Worm (Caenorhabditis elegans): Measurements from ENCODE around the gene Y75B8A.18.
A peak's percentile ranks its signal among the peaks of the same experiment; 100 is the strongest.

Y75B8A.18 gene

DNA sequence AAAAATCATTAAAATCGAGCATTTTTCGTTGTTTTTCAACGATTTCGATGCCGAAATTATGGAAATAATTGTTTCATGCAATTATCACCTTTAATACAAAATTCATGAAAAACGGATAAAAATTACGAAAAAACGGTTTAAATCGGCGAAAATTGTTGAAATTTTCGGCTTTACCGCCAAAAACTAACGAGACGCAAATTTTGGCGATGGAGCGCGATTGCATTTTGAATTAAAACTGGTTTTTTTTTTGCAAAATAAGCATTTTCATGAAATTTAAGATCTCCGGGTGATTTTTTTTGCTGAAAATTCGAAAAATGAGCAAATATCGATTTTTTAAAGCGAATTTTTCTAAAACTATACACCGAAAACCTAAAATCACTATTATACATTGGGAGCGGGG is 25.1 kb upstream of the Y75B8A.18 start:
- TF ChIP-seq ceh-36 (tag; optimal IDR thresholded peaks at IDR 0.05), result no peak
- no peak for TF ChIP-seq ets-7 (tag; optimal IDR thresholded peaks at IDR 0.05)
- no peak for TF ChIP-seq hmbx-1 (tag; optimal IDR thresholded peaks at IDR 0.05)
- no peak for TF ChIP-seq B0310.2 (tag; optimal IDR thresholded peaks at IDR 0.05)
- no peak for TF ChIP-seq scrt-1 (GFP tag; IDR thresholded peaks at IDR 0.05)
- TF ChIP-seq pes-1 (GFP tag; IDR thresholded peaks at IDR 0.05), result no peak
- no peak for TF ChIP-seq F13C5.2 (tag; optimal IDR thresholded peaks at IDR 0.05)
- no peak for TF ChIP-seq hnd-1 (tag; optimal IDR thresholded peaks at IDR 0.05)
- TF ChIP-seq ama-1 (optimal IDR thresholded peaks at IDR 0.05), result no peak
- TF ChIP-seq tbx-37 (GFP tag; conservative IDR thresholded peaks at IDR 0.05), result no peak
- no peak for TF ChIP-seq tbx-11 (GFP tag; IDR thresholded peaks at IDR 0.05)
- TF ChIP-seq aly-1 (tag; optimal IDR thresholded peaks at IDR 0.05), result no peak
- TF ChIP-seq tra-4 (tag; optimal IDR thresholded peaks at IDR 0.05), result no peak
- no peak for TF ChIP-seq hmg-4 (GFP tag; optimal IDR thresholded peaks at IDR 0.05)
- no peak for TF ChIP-seq flt-1 (GFP tag; IDR thresholded peaks at IDR 0.05)

DNA sequence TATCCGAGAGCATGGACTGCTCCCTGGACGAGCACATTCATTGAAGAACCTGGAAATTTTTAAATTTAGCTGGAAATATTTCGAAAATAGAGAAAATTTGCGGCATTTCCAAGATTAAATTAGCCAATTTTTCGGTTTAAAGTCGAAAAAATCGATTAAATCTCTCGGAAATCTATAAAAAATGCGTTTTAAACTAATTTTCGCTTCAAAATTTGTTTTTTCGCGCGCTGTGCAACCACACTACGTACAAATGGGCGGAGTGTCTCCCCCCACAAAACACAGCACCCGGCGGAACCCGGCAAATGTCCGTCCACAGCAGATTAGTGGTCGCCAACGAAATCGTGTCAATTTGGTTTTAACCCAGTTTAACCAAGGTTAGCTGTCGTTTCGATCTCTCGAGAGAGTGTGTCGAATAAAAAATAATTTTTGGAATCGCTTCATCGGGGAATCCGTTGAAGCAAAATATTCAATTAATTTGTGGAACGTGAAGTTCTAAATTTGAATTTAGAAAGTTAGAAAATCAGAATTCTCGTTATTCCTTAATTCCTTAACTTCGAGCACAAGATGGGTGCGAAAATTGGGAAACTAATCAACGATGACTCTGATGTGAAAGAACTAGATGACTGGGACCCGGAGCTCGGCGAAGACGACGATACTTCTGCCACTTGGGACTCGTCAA is 24.2 kb upstream of the Y75B8A.18 start, which contains the start of the genes tim-1 and Y75B8A.23:
TSS of gene tim-1 (minus strand) at position 51 of the 679 bp plus-strand sequence.
TSS of gene Y75B8A.23 (plus strand) at position 547 of the 679 bp plus-strand sequence.
- TF ChIP-seq scrt-1 (GFP tag; IDR thresholded peaks at IDR 0.05), result no peak
- no peak for TF ChIP-seq ets-7 (tag; optimal IDR thresholded peaks at IDR 0.05)
- TF ChIP-seq tra-4 (tag; optimal IDR thresholded peaks at IDR 0.05), result peak; percentile 38
- peak; percentile 25 for TF ChIP-seq hmg-4 (GFP tag; optimal IDR thresholded peaks at IDR 0.05)
- TF ChIP-seq sea-1 (GFP tag; conservative IDR thresholded peaks at IDR 0.05), result peak; percentile 59
- TF ChIP-seq hnd-1 (tag; optimal IDR thresholded peaks at IDR 0.05), result no peak
- peak; percentile 58 for TF ChIP-seq B0310.2 (tag; optimal IDR thresholded peaks at IDR 0.05)
- peak; percentile 69 for TF ChIP-seq flt-1 (GFP tag; IDR thresholded peaks at IDR 0.05)
- TF ChIP-seq hmbx-1 (tag; optimal IDR thresholded peaks at IDR 0.05), result no peak
- peak; percentile 86 for TF ChIP-seq F13C5.2 (tag; optimal IDR thresholded peaks at IDR 0.05)
- peak; percentile 74 for TF ChIP-seq ceh-36 (tag; optimal IDR thresholded peaks at IDR 0.05)
- peak; percentile 97 for TF ChIP-seq ama-1 (optimal IDR thresholded peaks at IDR 0.05)
- TF ChIP-seq aly-1 (tag; optimal IDR thresholded peaks at IDR 0.05), result peak; percentile 48
- TF ChIP-seq pes-1 (GFP tag; IDR thresholded peaks at IDR 0.05), result peak; percentile 61
- peak; percentile 15 for TF ChIP-seq ceh-13 (GFP tag; optimal IDR thresholded peaks at IDR 0.05)

DNA sequence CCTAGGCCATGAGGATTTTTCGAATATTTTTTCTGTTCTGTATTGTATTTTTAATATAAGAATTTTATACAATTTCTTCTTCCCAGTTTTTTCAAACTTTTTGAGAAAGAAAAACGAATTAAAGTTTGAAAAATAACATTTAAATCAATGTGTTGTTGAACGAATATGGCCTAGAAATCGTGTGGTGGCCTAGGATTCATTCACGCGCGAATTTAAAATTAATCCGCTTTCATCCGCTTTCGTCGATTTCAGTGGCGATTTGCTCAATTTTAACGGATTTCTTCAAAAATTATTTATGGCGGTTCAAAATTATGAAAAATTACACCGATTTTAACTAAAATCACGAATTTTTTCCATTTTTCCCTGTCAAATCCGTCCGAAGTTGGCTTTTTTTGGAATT is 21.3 kb upstream of the Y75B8A.18 start:
- TF ChIP-seq B0310.2 (tag; optimal IDR thresholded peaks at IDR 0.05) (no peak), ceh-36 (tag; optimal IDR thresholded peaks at IDR 0.05) (no peak), ets-7 (tag; optimal IDR thresholded peaks at IDR 0.05) (no peak), pes-1 (GFP tag; IDR thresholded peaks at IDR 0.05) (no peak), flt-1 (GFP tag; IDR thresholded peaks at IDR 0.05) (no peak), hnd-1 (tag; optimal IDR thresholded peaks at IDR 0.05) (no peak), hmg-4 (GFP tag; optimal IDR thresholded peaks at IDR 0.05) (no peak), ceh-13 (GFP tag; optimal IDR thresholded peaks at IDR 0.05) (no peak), scrt-1 (GFP tag; IDR thresholded peaks at IDR 0.05) (no peak), tra-4 (tag; optimal IDR thresholded peaks at IDR 0.05) (no peak), tbx-37 (GFP tag; conservative IDR thresholded peaks at IDR 0.05) (no peak), hmbx-1 (tag; optimal IDR thresholded peaks at IDR 0.05) (no peak)

DNA sequence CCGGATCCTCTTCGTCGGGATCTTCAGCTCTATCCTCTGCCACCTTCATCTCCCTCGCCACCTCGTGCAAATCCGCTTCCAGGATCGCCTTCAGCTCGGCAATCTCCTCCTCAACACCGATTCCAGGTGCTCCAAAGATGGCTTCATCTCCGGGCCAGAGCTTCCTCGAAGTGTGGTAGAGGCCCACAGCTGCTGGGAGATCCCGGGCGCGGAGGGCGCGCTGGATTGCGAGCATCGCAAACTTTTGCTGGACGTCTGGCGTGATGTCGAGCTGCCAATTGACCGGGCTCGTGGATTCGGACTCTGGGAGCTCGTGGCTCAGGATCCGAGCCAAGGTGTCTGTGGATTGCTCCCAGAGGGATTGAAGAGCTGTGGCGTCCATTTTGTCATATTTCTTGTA is 19.5 kb upstream of the Y75B8A.18 start:
- no peak for TF ChIP-seq hmg-4 (GFP tag; optimal IDR thresholded peaks at IDR 0.05)
- no peak for TF ChIP-seq flt-1 (GFP tag; IDR thresholded peaks at IDR 0.05)
- no peak for TF ChIP-seq hmbx-1 (tag; optimal IDR thresholded peaks at IDR 0.05)
- TF ChIP-seq F13C5.2 (tag; optimal IDR thresholded peaks at IDR 0.05), result no peak
- no peak for TF ChIP-seq pes-1 (GFP tag; IDR thresholded peaks at IDR 0.05)
- no peak for TF ChIP-seq ceh-36 (tag; optimal IDR thresholded peaks at IDR 0.05)
- TF ChIP-seq B0310.2 (tag; optimal IDR thresholded peaks at IDR 0.05), result no peak
- TF ChIP-seq tbx-37 (GFP tag; conservative IDR thresholded peaks at IDR 0.05), result no peak
- TF ChIP-seq tbx-11 (GFP tag; IDR thresholded peaks at IDR 0.05), result no peak
- no peak for TF ChIP-seq ceh-13 (GFP tag; optimal IDR thresholded peaks at IDR 0.05)
- TF ChIP-seq scrt-1 (GFP tag; IDR thresholded peaks at IDR 0.05), result no peak
- no peak for TF ChIP-seq sea-1 (GFP tag; conservative IDR thresholded peaks at IDR 0.05)
- no peak for TF ChIP-seq hnd-1 (tag; optimal IDR thresholded peaks at IDR 0.05)
- no peak for TF ChIP-seq aly-1 (tag; optimal IDR thresholded peaks at IDR 0.05)
- no peak for TF ChIP-seq tra-4 (tag; optimal IDR thresholded peaks at IDR 0.05)
- no peak for TF ChIP-seq ets-7 (tag; optimal IDR thresholded peaks at IDR 0.05)

DNA sequence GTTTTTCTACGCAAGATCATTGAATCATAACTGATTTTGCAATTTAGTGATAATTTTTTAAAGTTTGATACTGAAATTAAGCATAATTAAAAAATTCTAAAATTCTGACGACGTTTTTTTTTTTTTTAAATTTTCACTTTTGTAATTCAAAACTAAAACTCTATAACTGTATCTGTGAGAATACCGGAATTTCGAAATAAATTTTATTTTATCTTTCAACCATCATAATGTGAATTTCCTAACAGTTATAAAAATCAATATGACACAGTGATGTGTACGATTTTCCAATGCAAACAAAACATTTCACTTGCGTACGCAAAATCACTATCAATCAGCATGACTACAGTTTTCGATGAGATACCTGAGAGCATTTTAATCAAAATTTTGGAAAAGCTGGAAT is 9.9 kb upstream of the Y75B8A.18 start, which contains the start of the genes grl-15 and fbxa-89:
TSS of gene grl-15 (minus strand) at position 101 of the 400 bp plus-strand sequence.
TSS of gene fbxa-89 (plus strand) at position 271 of the 400 bp plus-strand sequence.
- no peak for TF ChIP-seq ets-7 (tag; optimal IDR thresholded peaks at IDR 0.05)
- TF ChIP-seq ceh-36 (tag; optimal IDR thresholded peaks at IDR 0.05), result no peak
- TF ChIP-seq flt-1 (GFP tag; IDR thresholded peaks at IDR 0.05), result no peak
- TF ChIP-seq scrt-1 (GFP tag; IDR thresholded peaks at IDR 0.05), result no peak

DNA sequence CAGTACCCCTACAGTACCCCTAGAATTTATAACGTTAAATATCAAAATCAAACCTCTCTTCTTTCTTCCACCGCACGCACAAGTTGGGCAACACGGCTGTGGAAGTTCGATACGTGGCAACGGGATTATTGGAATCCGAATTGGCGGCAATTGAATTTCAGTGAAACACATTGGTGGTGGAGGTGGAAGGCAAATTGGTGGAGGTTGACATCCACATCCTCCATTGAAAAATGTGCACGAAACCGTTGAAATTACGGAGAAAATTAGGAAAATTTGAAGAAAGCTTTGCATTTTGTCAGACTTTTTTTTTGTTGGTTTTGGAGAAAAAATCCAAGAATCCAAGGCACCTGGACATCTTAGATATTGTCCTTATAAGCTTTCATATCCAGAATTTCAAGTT is 9.3 kb upstream of the Y75B8A.18 start:
- TF ChIP-seq tbx-37 (GFP tag; conservative IDR thresholded peaks at IDR 0.05), result no peak
- TF ChIP-seq ama-1 (optimal IDR thresholded peaks at IDR 0.05), result no peak
- TF ChIP-seq hmg-4 (GFP tag; optimal IDR thresholded peaks at IDR 0.05), result no peak
- TF ChIP-seq ceh-36 (tag; optimal IDR thresholded peaks at IDR 0.05), result no peak
- TF ChIP-seq B0310.2 (tag; optimal IDR thresholded peaks at IDR 0.05), result no peak
- TF ChIP-seq flt-1 (GFP tag; IDR thresholded peaks at IDR 0.05), result no peak
- TF ChIP-seq ceh-13 (GFP tag; optimal IDR thresholded peaks at IDR 0.05), result no peak
- no peak for TF ChIP-seq aly-1 (tag; optimal IDR thresholded peaks at IDR 0.05)
- no peak for TF ChIP-seq pes-1 (GFP tag; IDR thresholded peaks at IDR 0.05)
- no peak for TF ChIP-seq F13C5.2 (tag; optimal IDR thresholded peaks at IDR 0.05)
- no peak for TF ChIP-seq tbx-11 (GFP tag; IDR thresholded peaks at IDR 0.05)
- TF ChIP-seq scrt-1 (GFP tag; IDR thresholded peaks at IDR 0.05), result no peak
- no peak for TF ChIP-seq hmbx-1 (tag; optimal IDR thresholded peaks at IDR 0.05)
- no peak for TF ChIP-seq sea-1 (GFP tag; conservative IDR thresholded peaks at IDR 0.05)
- no peak for TF ChIP-seq ets-7 (tag; optimal IDR thresholded peaks at IDR 0.05)
- no peak for TF ChIP-seq hnd-1 (tag; optimal IDR thresholded peaks at IDR 0.05)
- no peak for TF ChIP-seq tra-4 (tag; optimal IDR thresholded peaks at IDR 0.05)

DNA sequence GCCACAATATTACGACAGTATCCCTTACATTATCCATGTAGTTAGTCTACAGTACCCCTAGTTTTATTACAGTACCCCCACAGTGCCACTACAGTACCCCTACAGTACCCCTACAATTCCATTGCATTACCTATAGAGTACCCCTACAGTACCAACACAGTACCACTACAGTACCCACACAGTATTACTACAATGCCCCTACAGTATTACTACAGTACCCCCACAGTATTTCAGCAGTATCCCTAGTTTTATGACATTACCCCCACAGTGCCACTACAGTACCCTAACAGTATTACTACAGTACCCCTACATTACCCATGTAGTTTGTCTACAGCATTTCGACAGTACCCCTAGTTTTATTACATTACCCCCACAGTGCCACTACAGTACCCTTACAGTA is 7.5 kb upstream of the Y75B8A.18 start:
- TF ChIP-seq ets-7 (tag; optimal IDR thresholded peaks at IDR 0.05), result no peak
- no peak for TF ChIP-seq tbx-37 (GFP tag; conservative IDR thresholded peaks at IDR 0.05)
- no peak for TF ChIP-seq flt-1 (GFP tag; IDR thresholded peaks at IDR 0.05)
- TF ChIP-seq hnd-1 (tag; optimal IDR thresholded peaks at IDR 0.05), result no peak

Measured in whole organism, early embryonic.